Worm (Caenorhabditis elegans): ENCODE results near the gene coq-6.

- TF ChIP-seq lin-13 (GFP tag; optimal IDR thresholded peaks at IDR 0.05) = no peak
- no peak for TF ChIP-seq ztf-11 (tag; optimal IDR thresholded peaks at IDR 0.05)
- TF ChIP-seq unc-39 (tag; optimal IDR thresholded peaks at IDR 0.05) = no peak
- TF ChIP-seq F13H6.1 (tag; optimal IDR thresholded peaks at IDR 0.05) = no peak
- TF ChIP-seq nhr-25 (tag; optimal IDR thresholded peaks at IDR 0.05) = no peak
- TF ChIP-seq unc-55 (GFP tag; optimal IDR thresholded peaks at IDR 0.05) = no peak
- TF ChIP-seq unc-62 (GFP tag; optimal IDR thresholded peaks at IDR 0.05) = no peak
Measured at ce11 chrV:9287460-9287859, 49.1 kb upstream of the coq-6 start, which contains the start of gene lron-2.
